Fruit fly (Drosophila melanogaster): ENCODE results near the gene CG10747.

The CG10747 gene

DNA sequence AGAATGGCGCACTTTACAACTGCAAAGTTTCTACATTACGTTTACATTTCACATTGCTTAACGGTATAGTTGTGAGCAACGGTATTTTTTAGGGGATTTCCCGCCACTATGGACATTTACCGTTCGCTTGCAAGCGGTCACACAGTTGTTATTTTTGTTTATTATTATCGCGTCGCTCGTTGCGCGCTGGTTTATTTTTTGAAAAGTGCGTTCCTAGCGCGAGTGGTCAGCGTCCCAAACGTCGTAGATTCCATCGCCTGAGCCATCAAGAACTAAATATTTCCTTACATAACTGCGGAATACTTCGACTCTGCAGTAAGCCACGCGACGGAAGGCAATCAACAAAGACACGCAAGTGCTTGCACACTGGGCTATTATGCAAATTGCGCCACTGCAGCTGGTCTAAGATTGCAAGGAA lies 24.9 kb downstream of the CG10747 start, which contains the start of gene bwa:
Gene bwa, plus strand, starts transcription at position 159 of the 418 bp plus-strand sequence.
- peak; percentile 1 for TF ChIP-seq esn (GFP tag; optimal IDR thresholded peaks at IDR 0.05)
- TF ChIP-seq fkh (GFP tag; optimal IDR thresholded peaks at IDR 0.05): peak; percentile 47
- peak; percentile 29 for TF ChIP-seq CG3919 (GFP tag; optimal IDR thresholded peaks at IDR 0.05)
- no peak for TF ChIP-seq Eip75B (GFP tag; optimal IDR thresholded peaks at IDR 0.05)
- TF ChIP-seq CG6854 (GFP tag; optimal IDR thresholded peaks at IDR 0.05): peak; percentile 0
- peak; percentile 29; the same call in 1 of the 2 replicates for TF ChIP-seq CG15336 (GFP tag; IDR thresholded peaks at IDR 0.05)
- no peak for TF ChIP-seq Smox (GFP tag; optimal IDR thresholded peaks at IDR 0.05)
- TF ChIP-seq Eip78C (GFP tag): peak; percentile 74
- TF ChIP-seq Sox14 (GFP tag; optimal IDR thresholded peaks at IDR 0.05): peak; percentile 45
- peak; percentile 43 to 52 for TF ChIP-seq ss (GFP tag; optimal IDR thresholded peaks at IDR 0.05)
- peak; percentile 4 for TF ChIP-seq CG16779 (tag; optimal IDR thresholded peaks at IDR 0.05)
- TF ChIP-seq achi (GFP tag; optimal IDR thresholded peaks at IDR 0.05): no peak

DNA sequence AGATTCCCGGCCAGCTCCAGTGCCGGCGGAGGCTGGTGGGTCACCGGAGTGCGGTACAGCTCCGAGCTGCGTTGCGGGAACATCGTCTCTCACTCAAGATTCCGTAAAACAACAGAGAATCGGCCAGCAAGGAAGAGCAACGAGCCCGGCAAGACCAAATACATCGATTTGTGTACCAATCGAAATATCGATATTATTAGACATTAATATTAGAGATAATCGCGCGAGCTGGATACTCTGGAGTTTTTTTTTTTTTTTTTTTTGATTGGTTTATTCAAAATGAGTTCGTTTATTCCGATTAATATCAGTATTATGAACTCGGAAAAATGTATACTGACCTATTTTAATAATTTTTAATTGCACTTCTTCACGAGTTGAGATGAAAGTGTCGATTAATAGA lies 25.6 kb downstream of the CG10747 start, which contains the start of gene vls:
Gene vls, minus strand, starts transcription at position 164 of the 400 bp plus-strand sequence.
- TF ChIP-seq pdm3 (GFP tag; optimal IDR thresholded peaks at IDR 0.05) (no peak), OdsH (GFP tag; optimal IDR thresholded peaks at IDR 0.05) (no peak), CG9139 (GFP tag; optimal IDR thresholded peaks at IDR 0.05) (no peak), CG32006 (GFP tag; optimal IDR thresholded peaks at IDR 0.05) (no peak), Hr39 (GFP tag; optimal IDR thresholded peaks at IDR 0.05) (no peak), spab (GFP tag; optimal IDR thresholded peaks at IDR 0.05) (no peak), Eip78C (GFP tag) (peak; percentile 42), CG8319 (GFP tag; optimal IDR thresholded peaks at IDR 0.05) (no peak)

DNA sequence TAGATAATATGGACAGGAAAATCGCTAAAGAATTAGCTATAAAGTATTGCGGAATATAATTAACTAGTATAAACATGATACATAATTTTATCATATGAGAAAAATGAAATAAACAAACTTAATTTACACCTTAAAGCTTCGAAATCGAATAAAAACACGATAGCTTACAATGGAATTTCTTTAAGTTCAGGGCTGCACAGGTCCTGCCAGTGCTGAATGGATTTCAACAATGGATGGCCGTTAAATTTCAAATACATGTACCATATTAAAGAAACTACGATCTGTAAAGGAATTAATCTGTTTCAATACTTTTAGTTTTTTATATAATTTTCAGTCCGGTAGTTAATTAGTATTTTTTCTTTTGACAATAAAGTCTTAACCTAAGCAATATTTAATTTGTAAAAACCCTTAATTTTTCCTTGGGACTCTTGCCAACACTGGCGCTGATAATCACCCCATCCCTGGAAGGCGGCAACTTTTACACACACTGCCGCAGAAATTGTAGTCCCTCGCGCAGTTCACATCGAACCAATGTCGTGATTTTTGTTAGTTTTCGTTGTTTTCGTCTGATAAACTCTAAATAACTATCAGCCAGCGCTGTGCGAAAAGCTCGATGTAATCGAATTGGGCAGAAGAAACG lies 30.0 kb downstream of the CG10747 start, which contains the start of the genes barr and lok:
Gene barr, minus strand, starts transcription at position 353 of the 640 bp plus-strand sequence.
Gene lok, plus strand, starts transcription at position 405 of the 640 bp plus-strand sequence.
- TF ChIP-seq CG15336 (GFP tag; IDR thresholded peaks at IDR 0.05) (no peak), CG11902 (GFP tag; optimal IDR thresholded peaks at IDR 0.05) (peak; percentile 35), Hr4 (GFP tag; optimal IDR thresholded peaks at IDR 0.05) (peak; percentile 49), CG10631 (GFP tag; optimal IDR thresholded peaks at IDR 0.05) (peak; percentile 59), CG8119 (GFP tag; IDR thresholded peaks at IDR 0.05) (no peak), spab (GFP tag; optimal IDR thresholded peaks at IDR 0.05) (no peak), lz (GFP tag; optimal IDR thresholded peaks at IDR 0.05) (peak; percentile 71), CG16779 (tag; optimal IDR thresholded peaks at IDR 0.05) (no peak), CG11294 (GFP tag; IDR thresholded peaks at IDR 0.05) (no peak), Eip93F (GFP tag; optimal IDR thresholded peaks at IDR 0.05) (no peak), CG9139 (GFP tag; optimal IDR thresholded peaks at IDR 0.05) (no peak), Sox15 (GFP tag; optimal IDR thresholded peaks at IDR 0.05) (peak; percentile 58), Eip78C (GFP tag) (peak; percentile 38), cyc (GFP tag; optimal IDR thresholded peaks at IDR 0.05) (peak; percentile 47), CG1621 (tag; optimal IDR thresholded peaks at IDR 0.05) (no peak), Gug (GFP tag; IDR thresholded peaks at IDR 0.05) (no peak), svp (GFP tag) (no peak), vri (GFP tag; optimal IDR thresholded peaks at IDR 0.05) (no peak), CG3919 (GFP tag; optimal IDR thresholded peaks at IDR 0.05) (peak; percentile 41), topi (GFP tag; optimal IDR thresholded peaks at IDR 0.05) (peak; percentile 47), salr (GFP tag; optimal IDR thresholded peaks at IDR 0.05) (no peak), CG6808 (GFP tag; optimal IDR thresholded peaks at IDR 0.05) (no peak), net (GFP tag; optimal IDR thresholded peaks at IDR 0.05) (no peak), Eip75B (GFP tag; optimal IDR thresholded peaks at IDR 0.05) (no peak), fkh (GFP tag; optimal IDR thresholded peaks at IDR 0.05) (no peak), Hr38 (GFP tag; optimal IDR thresholded peaks at IDR 0.05) (no peak), Ets21C (GFP tag; optimal IDR thresholded peaks at IDR 0.05) (peak; percentile 41), fd85E (GFP tag; optimal IDR thresholded peaks at IDR 0.05) (no peak), CG8632 (GFP tag; optimal IDR thresholded peaks at IDR 0.05) (peak; percentile 9), CG32006 (GFP tag; optimal IDR thresholded peaks at IDR 0.05) (peak; percentile 44), CG3032 (tag; optimal IDR thresholded peaks at IDR 0.05) (peak; percentile 40), eg (GFP tag; IDR thresholded peaks at IDR 0.05) (0 out of 3 replicates have a peak, but pooled peaks have one; percentile 21), CG4318 (GFP tag; optimal IDR thresholded peaks at IDR 0.05) (no peak), CG34406 (GFP tag; optimal IDR thresholded peaks at IDR 0.05) (peak; percentile 14), Hr39 (GFP tag; optimal IDR thresholded peaks at IDR 0.05) (peak; percentile 61), Met (GFP tag; optimal IDR thresholded peaks at IDR 0.05) (no peak), esn (GFP tag; optimal IDR thresholded peaks at IDR 0.05) (peak; percentile 66), Ets96B (tag; optimal IDR thresholded peaks at IDR 0.05) (peak; percentile 42), ss (GFP tag; optimal IDR thresholded peaks at IDR 0.05) (no peak)

Data from whole organism, prepupa.